Fruit fly (Drosophila melanogaster) whole organism: Measurements from ENCODE around the gene CG15177.

Source experiments
- Dll ChIP-seq: fragments of >200 bp; optimal IDR thresholded peaks from 2 replicates; lab custom pipeline; 2017
- psq ChIP-seq: fragments of >200 bp; optimal IDR thresholded peaks from 2 replicates; lab custom pipeline; 2017

DNA sequence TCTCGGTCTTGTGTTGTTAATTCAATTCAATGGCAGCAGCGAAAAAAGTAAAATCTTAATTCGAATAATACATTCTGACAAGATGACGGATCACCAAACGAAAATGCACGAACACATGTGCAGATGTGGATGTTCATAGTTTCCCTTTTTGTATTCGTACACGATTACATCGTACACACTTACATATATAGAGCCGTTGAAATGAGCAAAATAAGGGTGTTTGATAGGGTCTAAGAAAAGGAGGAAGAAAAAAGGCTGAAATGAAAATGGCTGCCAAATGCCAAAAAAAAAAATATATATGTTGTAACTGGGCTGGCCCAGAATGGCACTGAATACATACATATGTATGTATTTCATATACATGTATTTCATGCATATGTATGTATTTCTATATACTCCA, 39.1 kb upstream of the CG15177 start:
- TF ChIP-seq psq (no peak), Dll (lab: Kevin White, UChicago) (no peak)
